Fruit fly (Drosophila melanogaster) whole organism, embryonic: ENCODE measurements around the gene Rad60.

Experiments used
- Ada2b ChIP-seq: fragments of 200-800 bp; sonication (Bioruptor generic); IDR thresholded peaks from 2 replicates; pipeline ENCODE4 v1.3.6; 2022; ENCODE audit warnings: missing biosample characterization, missing genetic modification characterization
- Awh ChIP-seq: fragments of 200-800 bp; sonication (Bioruptor generic); IDR thresholded peaks from 2 replicates; pipeline ENCODE4, ENCODE4 v1.3.6; 2022; ENCODE audit warnings: missing biosample characterization, missing genetic modification characterization
- C15 ChIP-seq: fragments of 200-800 bp; sonication (Bioruptor generic); IDR thresholded peaks from 3 replicates; pipeline ENCODE4 v1.3.6; 2022; ENCODE audit warnings: missing biosample characterization, missing genetic modification characterization
- CG10267 ChIP-seq: fragments of 200-800 bp; sonication (Bioruptor generic); optimal IDR thresholded peaks from 2 replicates; lab custom pipeline; 2018; ENCODE audit warnings: missing biosample characterization, mild to moderate bottlenecking, missing genetic modification characterization, moderate library complexity
- CG10321 ChIP-seq: fragments of 200-800 bp; sonication (Bioruptor generic); IDR thresholded peaks from 2 replicates; pipeline ENCODE4 v1.3.6; 2022; ENCODE audit warnings: missing biosample characterization, missing genetic modification characterization
- CG10979 ChIP-seq: fragments of 200-800 bp; sonication (Bioruptor generic); optimal IDR thresholded peaks from 2 replicates; lab custom pipeline; 2018; ENCODE audit warnings: missing biosample characterization, mild to moderate bottlenecking, missing genetic modification characterization, moderate library complexity
- CG13296 ChIP-seq: fragments of 200-800 bp; sonication (Bioruptor generic); optimal IDR thresholded peaks from 3 replicates; lab custom pipeline; 2018; ENCODE audit warnings: missing biosample characterization, mild to moderate bottlenecking, missing genetic modification characterization
- CG15073 ChIP-seq: fragments of 200-800 bp; sonication (Bioruptor generic); optimal IDR thresholded peaks from 2 replicates; lab custom pipeline; 2016; ENCODE audit warnings: missing biosample characterization, missing genetic modification characterization
- CG1602 ChIP-seq: fragments of 200-800 bp; sonication (Bioruptor generic); optimal IDR thresholded peaks from 3 replicates; lab custom pipeline; 2016; ENCODE audit warnings: missing biosample characterization, missing genetic modification characterization
- CG16813 ChIP-seq: fragments of 200-800 bp; sonication (Bioruptor generic); IDR thresholded peaks from 3 replicates; pipeline ENCODE4 v1.3.6; 2022; ENCODE audit warnings: missing biosample characterization, missing genetic modification characterization; ENCODE audit not compliant: partially characterized antibody
- CG17802 ChIP-seq: fragments of 200-800 bp; sonication (Bioruptor generic); optimal IDR thresholded peaks from 2 replicates; lab custom pipeline; 2018; ENCODE audit warnings: missing biosample characterization, mild to moderate bottlenecking, missing genetic modification characterization, moderate library complexity
- CG2678 ChIP-seq: fragments of 200-800 bp; sonication (Bioruptor generic); optimal IDR thresholded peaks from 3 replicates; lab custom pipeline; 2019; ENCODE audit warnings: missing biosample characterization, mild to moderate bottlenecking, missing genetic modification characterization, moderate library complexity
- CG31441 ChIP-seq: fragments of 200-800 bp; sonication (Bioruptor generic); IDR thresholded peaks from 2 replicates; pipeline ENCODE4 v1.3.6; 2022; ENCODE audit warnings: missing biosample characterization, missing genetic modification characterization
- CG3407 ChIP-seq: fragments of 200-800 bp; sonication (Bioruptor generic); optimal IDR thresholded peaks from 2 replicates; lab custom pipeline; 2018; ENCODE audit warnings: missing biosample characterization, mild to moderate bottlenecking, missing genetic modification characterization
- CG3726 ChIP-seq: fragments of 200-800 bp; sonication (Bioruptor generic); IDR thresholded peaks from 3 replicates; pipeline ENCODE4, ENCODE4 v1.3.6; 2022; ENCODE audit warnings: missing biosample characterization, missing genetic modification characterization
- CG4282 ChIP-seq: fragments of 200-800 bp; sonication (Bioruptor generic); optimal IDR thresholded peaks from 2 replicates; lab custom pipeline; 2016; ENCODE audit warnings: missing biosample characterization, missing genetic modification characterization
- CG4730 ChIP-seq: fragments of 200-800 bp; sonication (Bioruptor generic); IDR thresholded peaks from 2 replicates; pipeline ENCODE4 v1.3.6; 2022; ENCODE audit warnings: missing biosample characterization, missing genetic modification characterization
- CG6765 ChIP-seq: fragments of 200-800 bp; sonication (Bioruptor generic); optimal IDR thresholded peaks from 3 replicates; lab custom pipeline; 2017; ENCODE audit warnings: missing biosample characterization, mild to moderate bottlenecking, missing genetic modification characterization
- CG6813 ChIP-seq: fragments of 200-800 bp; sonication (Bioruptor generic); optimal IDR thresholded peaks from 2 replicates; lab custom pipeline; 2017; ENCODE audit warnings: missing biosample characterization, missing genetic modification characterization, mild to moderate bottlenecking, moderate library complexity, missing genetic modification reagents
- CG7372 ChIP-seq: fragments of 200-800 bp; sonication (Bioruptor generic); IDR thresholded peaks from 2 replicates; pipeline ENCODE4 v1.3.6; 2022; ENCODE audit warnings: missing biosample characterization, missing genetic modification characterization
- CG8359 ChIP-seq: fragments of 200-800 bp; sonication (Bioruptor generic); optimal IDR thresholded peaks from 2 replicates; lab custom pipeline; 2017; ENCODE audit warnings: missing biosample characterization, mild to moderate bottlenecking, missing genetic modification characterization, borderline replicate concordance
- Dek ChIP-seq: fragments of 200-800 bp; sonication (Bioruptor generic); optimal IDR thresholded peaks from 3 replicates; lab custom pipeline; 2019; ENCODE audit warnings: missing biosample characterization, mild to moderate bottlenecking, missing genetic modification characterization, moderate library complexity
- Drgx ChIP-seq: fragments of 200-800 bp; sonication (Bioruptor generic); IDR thresholded peaks from 2 replicates; pipeline ENCODE4 v1.3.6; 2022; ENCODE audit warnings: missing biosample characterization, missing genetic modification characterization
- Fer3 ChIP-seq: fragments of 200-800 bp; sonication (Bioruptor generic); optimal IDR thresholded peaks from 2 replicates; lab custom pipeline; 2018; ENCODE audit warnings: missing biosample characterization, mild to moderate bottlenecking, missing genetic modification characterization, moderate library complexity
- H2.0 ChIP-seq: fragments of 200-800 bp; sonication (Bioruptor generic); IDR thresholded peaks from 2 replicates; pipeline ENCODE4 v1.3.6; 2022; ENCODE audit warnings: missing biosample characterization, missing genetic modification characterization
- Med ChIP-seq: fragments of 200-800 bp; sonication (Bioruptor generic); peaks from one replicate; lab custom pipeline; 2016; ENCODE audit warnings: missing biosample characterization, missing genetic modification characterization, mild to moderate bottlenecking, inconsistent platforms, moderate library complexity
- Myb ChIP-seq: fragments of 200-800 bp; sonication (Bioruptor generic); optimal IDR thresholded peaks from 2 replicates; lab custom pipeline; 2016; ENCODE audit warnings: missing biosample characterization, missing genetic modification characterization
- NC2β ChIP-seq: fragments of 200-800 bp; sonication (Bioruptor generic); optimal IDR thresholded peaks from 2 replicates; lab custom pipeline; 2016; ENCODE audit warnings: missing biosample characterization, missing genetic modification characterization
- Nf-YA ChIP-seq: fragments of 200-800 bp; sonication (Bioruptor generic); IDR thresholded peaks from 2 replicates; pipeline ENCODE4 v1.3.6; 2022; ENCODE audit warnings: missing biosample characterization, missing genetic modification characterization
- Nf-YB ChIP-seq: fragments of 200-800 bp; sonication (Bioruptor generic); optimal IDR thresholded peaks from 3 replicates; lab custom pipeline; 2019; ENCODE audit warnings: missing biosample characterization, mild to moderate bottlenecking, missing genetic modification characterization, moderate library complexity
- Pdp1 ChIP-seq, 2 experiments: fragments of 200-800 bp; sonication (Bioruptor generic); optimal IDR thresholded peaks; 3 replicates each; lab custom pipeline; 2016; ENCODE audit warnings: missing biosample characterization in 2 of 2, missing genetic modification characterization in 2 of 2, mild to moderate bottlenecking in 1 of 2, moderate library complexity in 1 of 2
- Side ChIP-seq: fragments of 200-800 bp; sonication (Bioruptor generic); optimal IDR thresholded peaks from 2 replicates; lab custom pipeline; 2016; ENCODE audit warnings: missing biosample characterization, missing genetic modification characterization
- YL-1 ChIP-seq: fragments of 200-800 bp; sonication (Bioruptor generic); optimal IDR thresholded peaks from 3 replicates; lab custom pipeline; 2017; ENCODE audit warnings: missing biosample characterization, mild to moderate bottlenecking, missing genetic modification characterization
- amos ChIP-seq: fragments of 200-800 bp; sonication (Bioruptor generic); IDR thresholded peaks from 2 replicates; pipeline ENCODE4 v1.3.6; 2022; ENCODE audit warnings: missing biosample characterization, missing genetic modification characterization; ENCODE audit not compliant: partially characterized antibody
- bab2 ChIP-seq: fragments of 200-800 bp; sonication (Bioruptor generic); optimal IDR thresholded peaks from 2 replicates; lab custom pipeline; 2016; ENCODE audit warnings: missing biosample characterization, missing genetic modification characterization
- bsh ChIP-seq, 2 experiments: fragments of 200-800 bp; sonication (Bioruptor generic); optimal IDR thresholded peaks; 2 replicates each; lab custom pipeline; 2017 to 2018; ENCODE audit warnings: mild to moderate bottlenecking in 2 of 2, missing biosample characterization in 2 of 2, missing genetic modification characterization in 2 of 2, moderate library complexity in 1 of 2
- cato ChIP-seq: fragments of 200-800 bp; sonication (Bioruptor generic); optimal IDR thresholded peaks from 2 replicates; lab custom pipeline; 2016; ENCODE audit warnings: missing biosample characterization, missing genetic modification characterization, borderline replicate concordance
- exex ChIP-seq: fragments of 200-800 bp; sonication (Bioruptor generic); optimal IDR thresholded peaks from 4 replicates; lab custom pipeline; 2018; ENCODE audit warnings: missing biosample characterization, mild to moderate bottlenecking, missing genetic modification characterization, moderate library complexity
- fd64A ChIP-seq: fragments of 200-800 bp; sonication (Bioruptor generic); optimal IDR thresholded peaks from 3 replicates; lab custom pipeline; 2018; ENCODE audit warnings: missing biosample characterization, mild to moderate bottlenecking, missing genetic modification characterization
- fru ChIP-seq: fragments of >200 bp; optimal IDR thresholded peaks from 2 replicates; lab custom pipeline; 2017
- gcm2 ChIP-seq: fragments of 200-800 bp; sonication (Bioruptor generic); optimal IDR thresholded peaks from 2 replicates; lab custom pipeline; 2016; ENCODE audit warnings: missing biosample characterization, missing genetic modification characterization
- h ChIP-seq: fragments of >200 bp; optimal IDR thresholded peaks from 2 replicates; lab custom pipeline; 2017
- hth ChIP-seq: fragments of >200 bp; optimal IDR thresholded peaks from 2 replicates; lab custom pipeline; 2017; ENCODE audit warnings: inconsistent platforms
- jumu ChIP-seq: fragments of 200-800 bp; sonication (Bioruptor generic); optimal IDR thresholded peaks from 3 replicates; lab custom pipeline; 2016; ENCODE audit warnings: missing biosample characterization, missing genetic modification characterization
- nerfin-1 ChIP-seq: fragments of 200-800 bp; sonication (Bioruptor generic); optimal IDR thresholded peaks from 3 replicates; lab custom pipeline; 2019; ENCODE audit warnings: missing biosample characterization, mild to moderate bottlenecking, missing genetic modification characterization, moderate library complexity
- sens ChIP-seq: fragments of 200-800 bp; sonication (Bioruptor generic); peaks from one replicate; lab custom pipeline; 2016; ENCODE audit warnings: missing biosample characterization, missing genetic modification characterization
- slp2 ChIP-seq: fragments of 200-800 bp; sonication (Bioruptor generic); optimal IDR thresholded peaks from 2 replicates; lab custom pipeline; 2016; ENCODE audit warnings: missing biosample characterization, missing genetic modification characterization
- so ChIP-seq: fragments of 200-800 bp; sonication (Bioruptor generic); IDR thresholded peaks from 3 replicates; pipeline ENCODE4 v1.3.6; 2022; ENCODE audit warnings: missing biosample characterization, missing genetic modification characterization
- sob ChIP-seq: fragments of 200-800 bp; sonication (Bioruptor generic); IDR thresholded peaks from 2 replicates; pipeline ENCODE4 v1.3.6; 2022; ENCODE audit warnings: missing biosample characterization, missing genetic modification characterization
- sr ChIP-seq: fragments of 200-800 bp; sonication (Bioruptor generic); IDR thresholded peaks from 3 replicates; pipeline ENCODE4 v1.3.6; 2022; ENCODE audit warnings: missing biosample characterization, missing genetic modification characterization
- tx ChIP-seq: fragments of 200-800 bp; sonication (Bioruptor generic); optimal IDR thresholded peaks from 2 replicates; lab custom pipeline; 2016; ENCODE audit warnings: missing biosample characterization, missing genetic modification characterization
- vvl ChIP-seq: fragments of 200-800 bp; sonication (Bioruptor generic); IDR thresholded peaks from 2 replicates; pipeline ENCODE4 v1.3.6; 2022; ENCODE audit warnings: missing biosample characterization, missing genetic modification characterization
- wor ChIP-seq: fragments of 200-800 bp; sonication (Bioruptor generic); IDR thresholded peaks from 2 replicates; pipeline ENCODE4 v1.3.6; 2022; ENCODE audit warnings: missing biosample characterization, missing genetic modification characterization

The Rad60 gene

dm6 chr3R:23201122-23201521 lies 50.2 kb downstream of the Rad60 start (continued):
- TF ChIP-seq slp2 (no peak), Nf-YA (GFP tag; lab: Robert Waterston, UW) (peak; percentile 71; the same call in 1 of the 2 replicates), Drgx (GFP tag; lab: Robert Waterston, UW) (peak; percentile 41), bab2 (GFP tag; lab: Kevin White, UChicago) (no peak), Myb (no peak), CG10267 (tag; lab: Kevin White, UChicago) (no peak), Fer3 (no peak), CG17802 (tag; lab: Kevin White, UChicago) (no peak), CG10979 (no peak), gcm2 (GFP tag; lab: Kevin White, UChicago) (no peak), Side (GFP tag; lab: Kevin White, UChicago) (no peak), CG6813 (peak; percentile 26), C15 (GFP tag; lab: Robert Waterston, UW) (no peak), NC2β (GFP tag; lab: Kevin White, UChicago) (no peak), CG4730 (no peak), YL-1 (GFP tag; lab: Kevin White, UChicago) (no peak), wor (GFP tag; lab: Robert Waterston, UW) (no peak), CG4282 (no peak), tx (GFP tag; lab: Kevin White, UChicago) (no peak), CG3407 (no peak), Dek (tag; lab: Kevin White, UChicago) (no peak), sr (GFP tag; lab: Robert Waterston, UW) (no peak), CG1602 (GFP tag; lab: Kevin White, UChicago) (no peak), CG16813 (no peak), fru (lab: Kevin White, UChicago) (no peak), nerfin-1 (no peak), fd64A (GFP tag; lab: Kevin White, UChicago) (peak; percentile 31), CG3726 (GFP tag; lab: Robert Waterston, UW) (no peak), exex (tag; lab: Kevin White, UChicago) (no peak), Awh (no peak), CG31441 (GFP tag; lab: Robert Waterston, UW) (no peak), CG2678 (tag; lab: Kevin White, UChicago) (no peak), H2.0 (GFP tag; lab: Robert Waterston, UW) (no peak), sens (GFP tag; lab: Kevin White, UChicago) (no peak), CG7372 (GFP tag; lab: Robert Waterston, UW) (no peak), sob (GFP tag; lab: Robert Waterston, UW) (peak; percentile 28; the same call in 1 of the 2 replicates), CG8359 (GFP tag; lab: Kevin White, UChicago) (no peak), vvl (GFP tag; lab: Robert Waterston, UW) (peak; percentile 76; the same call in 1 of the 2 replicates), so (GFP tag; lab: Robert Waterston, UW) (peak; percentile 42; the same call in 1 of the 3 replicates), bsh (GFP tag; optimal IDR thresholded peaks at IDR 0.05; lab: Kevin White, UChicago) (peak in 1 of 2 experiments; percentile 7), Pdp1 (GFP tag; optimal IDR thresholded peaks at IDR 0.05; lab: Kevin White, UChicago) (no peak), jumu (GFP tag; lab: Kevin White, UChicago) (no peak), Nf-YB (GFP tag; lab: Kevin White, UChicago) (peak; percentile 96), amos (GFP tag; lab: Robert Waterston, UW) (no peak; the same call in 1 of the 2 replicates), hth (lab: Kevin White, UChicago) (no peak), Ada2b (GFP tag; lab: Robert Waterston, UW) (no peak), CG6765 (GFP tag; lab: Kevin White, UChicago) (no peak), CG13296 (no peak), CG10321 (GFP tag; lab: Robert Waterston, UW) (peak; percentile 98), h (lab: Kevin White, UChicago) (no peak), CG15073 (GFP tag; lab: Kevin White, UChicago) (no peak), Med (GFP tag; lab: Kevin White, UChicago) (no peak), cato (GFP tag; lab: Kevin White, UChicago) (no peak)
